Worm (Caenorhabditis elegans) whole organism, L1 larva: Measurements from ENCODE around the gene sym-2.

ENCODE experiments used
- alr-1 ChIP-seq: fragments of 200-800 bp; sonication (Bioruptor generic); optimal IDR thresholded peaks from 2 replicates; lab custom pipeline; 2018; ENCODE audit warnings: borderline replicate concordance, mild to moderate bottlenecking, missing genetic modification characterization, missing compliant biosample characterization
- mdl-1 ChIP-seq, 2 experiments: fragments of 150-350 bp; optimal IDR thresholded peaks; 2 replicates each; lab custom pipeline; 2014 to 2017; ENCODE audit warnings: missing biosample characterization in 2 of 2, missing genetic modification characterization in 2 of 2, inconsistent platforms in 1 of 2
- mep-1 ChIP-seq: fragments of 150-350 bp; optimal IDR thresholded peaks from 2 replicates; lab custom pipeline; 2014; ENCODE audit warnings: missing biosample characterization, missing genetic modification characterization
- nhr-12 ChIP-seq: sonication (generic microtip); optimal IDR thresholded peaks from 2 replicates; lab custom pipeline; 2017; ENCODE audit warnings: missing biosample characterization, missing genetic modification characterization
- nhr-77 ChIP-seq: fragments of 150-350 bp; optimal IDR thresholded peaks from 2 replicates; lab custom pipeline; 2014; ENCODE audit warnings: missing biosample characterization, missing genetic modification characterization
- pax-3 ChIP-seq: fragments of 200-800 bp; sonication (Bioruptor generic); optimal IDR thresholded peaks from 2 replicates; lab custom pipeline; 2018; ENCODE audit warnings: mild to moderate bottlenecking, missing genetic modification characterization, moderate library complexity, missing compliant biosample characterization
- snpc-4 ChIP-seq: fragments of 150-350 bp; optimal IDR thresholded peaks from 2 replicates; lab custom pipeline; 2014; ENCODE audit warnings: missing biosample characterization, missing genetic modification characterization
- tbx-2 ChIP-seq: sonication (generic microtip); optimal IDR thresholded peaks from 2 replicates; lab custom pipeline; 2016; ENCODE audit warnings: missing genetic modification characterization, missing compliant biosample characterization
- unc-62 ChIP-seq: fragments of 150-350 bp; optimal IDR thresholded peaks from 2 replicates; lab custom pipeline; 2014; ENCODE audit warnings: missing biosample characterization, missing genetic modification reagents, missing genetic modification characterization
- zip-4 ChIP-seq: fragments of 200-800 bp; sonication (Bioruptor generic); optimal IDR thresholded peaks from 2 replicates; lab custom pipeline; 2018; ENCODE audit warnings: mild to moderate bottlenecking, missing genetic modification characterization, moderate library complexity, missing compliant biosample characterization
- ztf-4 ChIP-seq: fragments of 150-350 bp; optimal IDR thresholded peaks from 2 replicates; lab custom pipeline; 2014; ENCODE audit warnings: missing biosample characterization, missing genetic modification characterization

DNA sequence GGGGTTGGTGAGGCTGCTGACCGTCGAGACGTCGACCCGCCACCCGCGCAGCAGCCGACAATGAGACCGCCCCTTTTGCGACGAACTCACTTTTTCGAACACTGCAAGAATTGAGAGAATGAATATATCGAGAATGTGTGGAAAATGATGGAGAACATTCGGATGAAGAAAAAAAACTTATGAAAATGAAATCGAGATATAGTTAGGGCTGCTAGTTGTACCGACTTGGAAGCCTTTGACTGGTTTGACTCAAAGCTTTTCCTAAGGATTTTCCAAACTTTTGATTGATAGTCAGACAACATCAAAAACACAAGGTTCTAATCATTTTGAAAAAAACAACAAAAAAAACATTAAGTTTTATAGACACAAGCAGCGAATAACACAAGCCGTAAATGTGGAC lies at the start of gene sym-2:
- TF ChIP-seq snpc-4 (tag; lab: Kevin White, UChicago) (no peak), ztf-4 (tag; lab: Kevin White, UChicago) (no peak), mep-1 (tag; lab: Kevin White, UChicago) (no peak), zip-4 (no peak), mdl-1 (tag; optimal IDR thresholded peaks at IDR 0.05; lab: Kevin White, UChicago) (no peak), alr-1 (tag; lab: Kevin White, UChicago) (no peak), nhr-12 (tag; lab: Kevin White, UChicago) (no peak), pax-3 (tag; lab: Kevin White, UChicago) (no peak), tbx-2 (tag; lab: Kevin White, UChicago) (no peak), unc-62 (GFP tag; lab: Kevin White, UChicago) (no peak), nhr-77 (tag; lab: Kevin White, UChicago) (no peak)
